Worm (Caenorhabditis elegans) whole organism, young adult: ENCODE data around the gene F19B10.13.

Source experiments
- B0019.2 ChIP-seq: fragments of 200-800 bp; sonication (Bioruptor generic); conservative IDR thresholded peaks from 2 replicates; pipeline ENCODE4 v1.3.6; 2022; ENCODE audit warnings: missing genetic modification reagents, missing genetic modification characterization, missing compliant biosample characterization
- C06A6.2 ChIP-seq: fragments of 200-800 bp; sonication (Bioruptor generic); conservative IDR thresholded peaks from 2 replicates; pipeline ENCODE4 v1.3.6; 2022; ENCODE audit warnings: missing genetic modification characterization, missing compliant biosample characterization
- F23B12.7 ChIP-seq: sonication (generic microtip); optimal IDR thresholded peaks from 2 replicates; lab custom pipeline; 2017; ENCODE audit warnings: missing genetic modification characterization, mild to moderate bottlenecking, missing compliant biosample characterization, antibody characterized with exemption, moderate library complexity; ENCODE audit not compliant: insufficient read depth
- K11D2.4 ChIP-seq: fragments of 200-800 bp; sonication (Bioruptor generic); IDR thresholded peaks from 2 replicates; pipeline ENCODE4 v1.3.6; 2022; ENCODE audit warnings: missing genetic modification reagents, missing genetic modification characterization, missing compliant biosample characterization
- K12H6.12 ChIP-seq: fragments of 200-800 bp; sonication (Bioruptor generic); optimal IDR thresholded peaks from 2 replicates; lab custom pipeline; 2018; ENCODE audit warnings: mild to moderate bottlenecking, missing genetic modification characterization, missing compliant biosample characterization
- Y79H2A.3 ChIP-seq: fragments of 200-800 bp; sonication (Bioruptor generic); conservative IDR thresholded peaks from 2 replicates; pipeline ENCODE4 v1.3.6; 2022; ENCODE audit warnings: missing genetic modification reagents, missing genetic modification characterization, missing compliant biosample characterization
- aptf-3 ChIP-seq: fragments of 200-800 bp; sonication (Bioruptor generic); IDR thresholded peaks from 2 replicates; pipeline ENCODE4 v1.3.6; 2022; ENCODE audit warnings: missing genetic modification characterization, missing compliant biosample characterization
- atf-7 ChIP-seq: sonication (generic microtip); optimal IDR thresholded peaks from 2 replicates; lab custom pipeline; 2017; ENCODE audit warnings: mild to moderate bottlenecking, missing genetic modification characterization, missing compliant biosample characterization
- attf-3 ChIP-seq: fragments of 200-800 bp; sonication (Bioruptor generic); conservative IDR thresholded peaks from 2 replicates; pipeline ENCODE4 v1.3.6; 2022; ENCODE audit warnings: missing genetic modification reagents, missing genetic modification characterization, missing compliant biosample characterization
- bed-1 ChIP-seq: fragments of 200-800 bp; sonication (Bioruptor generic); IDR thresholded peaks from 2 replicates; pipeline ENCODE4 v1.3.6; 2022; ENCODE audit warnings: missing genetic modification reagents, missing genetic modification characterization, missing compliant biosample characterization
- ccch-3 ChIP-seq: fragments of 200-800 bp; sonication (Bioruptor generic); optimal IDR thresholded peaks from 2 replicates; lab custom pipeline; 2018; ENCODE audit warnings: mild to moderate bottlenecking, missing genetic modification characterization, missing compliant biosample characterization
- ceh-100 ChIP-seq: fragments of 200-800 bp; sonication (Bioruptor generic); IDR thresholded peaks from 2 replicates; pipeline ENCODE4 v1.3.6; 2022; ENCODE audit warnings: missing genetic modification reagents, missing genetic modification characterization, missing compliant biosample characterization
- dpff-1 ChIP-seq: sonication (generic microtip); optimal IDR thresholded peaks from 2 replicates; lab custom pipeline; 2017; ENCODE audit warnings: mild to moderate bottlenecking, missing genetic modification characterization, missing compliant biosample characterization
- ekl-4 ChIP-seq: fragments of 200-800 bp; sonication (Bioruptor generic); IDR thresholded peaks from 2 replicates; pipeline ENCODE4 v1.3.6; 2022; ENCODE audit warnings: missing genetic modification reagents, missing genetic modification characterization, missing compliant biosample characterization
- hsf-1 ChIP-seq: fragments of 200-800 bp; sonication (Bioruptor generic); IDR thresholded peaks from 2 replicates; pipeline ENCODE4 v1.3.6; 2022; ENCODE audit warnings: missing genetic modification reagents, missing genetic modification characterization, missing compliant biosample characterization
- lag-1 ChIP-seq: fragments of 200-800 bp; sonication (Bioruptor generic); IDR thresholded peaks from 2 replicates; pipeline ENCODE4 v1.3.6; 2022; ENCODE audit warnings: missing genetic modification reagents, missing genetic modification characterization, missing compliant biosample characterization
- let-607 ChIP-seq, 2 experiments: fragments of 200-800 bp in 1 of 2; sonication (Bioruptor generic) in 1 of 2; sonication (generic microtip) in 1 of 2; optimal IDR thresholded peaks; 2 replicates each; lab custom pipeline; 2016 to 2018; ENCODE audit warnings: mild to moderate bottlenecking in 2 of 2, missing compliant biosample characterization in 2 of 2, missing genetic modification characterization in 2 of 2, moderate library complexity in 2 of 2, missing genotype in 1 of 2
- lin-26 ChIP-seq: fragments of 200-800 bp; sonication (Bioruptor generic); IDR thresholded peaks from 2 replicates; pipeline ENCODE4 v1.3.6; 2022; ENCODE audit warnings: missing genetic modification reagents, missing genetic modification characterization, missing compliant biosample characterization
- lin-40 ChIP-seq: sonication (generic microtip); optimal IDR thresholded peaks from 2 replicates; lab custom pipeline; 2016; ENCODE audit warnings: missing genetic modification characterization, mild to moderate bottlenecking, missing compliant biosample characterization, missing genotype, missing genetic modification reagents
- lsl-1 ChIP-seq: fragments of 200-800 bp; sonication (Bioruptor generic); optimal IDR thresholded peaks from 2 replicates; lab custom pipeline; 2018; ENCODE audit warnings: mild to moderate bottlenecking, missing genetic modification characterization, moderate library complexity, missing compliant biosample characterization
- mcd-1 ChIP-seq: fragments of 200-800 bp; sonication (Bioruptor generic); IDR thresholded peaks from 2 replicates; pipeline ENCODE4 v1.3.6; 2022; ENCODE audit warnings: missing genetic modification reagents, missing genetic modification characterization, missing compliant biosample characterization
- mel-28 ChIP-seq: sonication (generic microtip); optimal IDR thresholded peaks from 2 replicates; lab custom pipeline; 2016; ENCODE audit warnings: borderline replicate concordance, mild to moderate bottlenecking, missing genetic modification characterization, missing compliant biosample characterization
- nfya-1 ChIP-seq: sonication (generic microtip); optimal IDR thresholded peaks from 2 replicates; lab custom pipeline; 2017; ENCODE audit warnings: antibody characterized with exemption, missing compliant biosample characterization, missing genetic modification characterization, borderline replicate concordance; ENCODE audit not compliant: insufficient read depth
- nfya-2 ChIP-seq: fragments of 200-800 bp; sonication (Bioruptor generic); IDR thresholded peaks from 2 replicates; pipeline ENCODE4 v1.3.6; 2022; ENCODE audit warnings: missing genetic modification reagents, missing genetic modification characterization, missing compliant biosample characterization
- pha-4 ChIP-seq: fragments of 150-350 bp; sonication (generic microtip); optimal IDR thresholded peaks from 2 replicates; lab custom pipeline; 2014; ENCODE audit warnings: missing biosample characterization, missing genetic modification reagents, missing genetic modification characterization
- rec-8 ChIP-seq, 2 experiments: sonication (generic microtip); optimal IDR thresholded peaks; 2 replicates each; lab custom pipeline; 2016; ENCODE audit warnings: mild to moderate bottlenecking in 2 of 2, missing genetic modification characterization in 2 of 2, missing genetic modification reagents in 2 of 2, missing genotype in 2 of 2, missing biosample characterization in 1 of 2, missing compliant biosample characterization in 1 of 2, moderate library complexity in 1 of 2
- rpc-1 ChIP-seq, 2 experiments: fragments of 150-350 bp in 1 of 2; sonication (generic microtip) in 1 of 2; optimal IDR thresholded peaks; 2 replicates each; lab custom pipeline; 2014 to 2018; ENCODE audit warnings: missing biosample characterization in 1 of 2, missing genetic modification characterization in 1 of 2, missing genetic modification reagents in 1 of 2, missing genotype in 1 of 2
- sea-2 ChIP-seq: fragments of 200-800 bp; sonication (Bioruptor generic); IDR thresholded peaks from 2 replicates; pipeline ENCODE4 v1.3.6; 2022; ENCODE audit warnings: missing genetic modification characterization, missing compliant biosample characterization
- tbp1 ChIP-seq: fragments of 200-800 bp; sonication (Bioruptor generic); optimal IDR thresholded peaks from 2 replicates; lab custom pipeline; 2018; ENCODE audit warnings: mild to moderate bottlenecking, missing genetic modification characterization, missing compliant biosample characterization
- tbx-9 ChIP-seq: sonication (generic microtip); optimal IDR thresholded peaks from 2 replicates; lab custom pipeline; 2016; ENCODE audit warnings: borderline replicate concordance, missing genetic modification characterization, inconsistent platforms, missing compliant biosample characterization
- xnd-1 ChIP-seq: sonication (generic microtip); optimal IDR thresholded peaks from 2 replicates; lab custom pipeline; 2016; ENCODE audit warnings: missing genotype, missing genetic modification reagents, missing genetic modification characterization, missing compliant biosample characterization
- ztf-18 ChIP-seq: sonication (generic microtip); optimal IDR thresholded peaks from 2 replicates; lab custom pipeline; 2016; ENCODE audit warnings: missing genotype, mild to moderate bottlenecking, missing genetic modification characterization, missing compliant biosample characterization
- ztf-25 ChIP-seq: fragments of 200-800 bp; sonication (Bioruptor generic); IDR thresholded peaks from 2 replicates; pipeline ENCODE4 v1.3.6; 2022; ENCODE audit warnings: missing genetic modification reagents, missing genetic modification characterization, missing compliant biosample characterization
- ztf-26 ChIP-seq: sonication (generic microtip); optimal IDR thresholded peaks from 2 replicates; lab custom pipeline; 2017; ENCODE audit warnings: missing genetic modification characterization, missing compliant biosample characterization
- ztf-28 ChIP-seq: fragments of 200-800 bp; sonication (Bioruptor generic); IDR thresholded peaks from 2 replicates; pipeline ENCODE4 v1.3.6; 2022; ENCODE audit warnings: missing genetic modification reagents, missing genetic modification characterization, missing compliant biosample characterization

The F19B10.13 gene

ce11 chrII:3647111-3647510 lies 15.0 kb upstream of the F19B10.13 start, which contains the start of gene fbxb-33:
Gene fbxb-33, plus strand, starts transcription at chrII:3647411.
- no peak for TF ChIP-seq bed-1
- no peak for TF ChIP-seq aptf-3 (GFP tag; lab: Robert Waterston, UW)
- TF ChIP-seq let-607 (tag; optimal IDR thresholded peaks at IDR 0.05; lab: Kevin White, UChicago), result no peak

- TF ChIP-seq ccch-3 (GFP tag; lab: Kevin White, UChicago) (no peak), nfya-1 (tag; lab: Kevin White, UChicago) (no peak), ztf-26 (tag; lab: Kevin White, UChicago) (no peak)
Measured at ce11 chrII:3655378-3655777, 6.7 kb upstream of the F19B10.13 start, which contains the start of gene F19B10.5. Gene F19B10.5, plus strand, starts transcription at chrII:3655678.

ce11 chrII:3659776-3660175 lies 2.3 kb upstream of the F19B10.13 start, which contains the start of gene F19B10.4:
Gene F19B10.4, plus strand, starts transcription at chrII:3660076.
- TF ChIP-seq lag-1 (GFP tag; lab: Robert Waterston, UW), result no peak
- no peak for TF ChIP-seq mcd-1 (GFP tag; lab: Robert Waterston, UW)
- no peak for TF ChIP-seq ztf-25 (GFP tag; lab: Robert Waterston, UW)
- no peak for TF ChIP-seq ztf-28 (GFP tag; lab: Robert Waterston, UW)
- no peak for TF ChIP-seq ztf-18
- no peak for TF ChIP-seq lin-40 (tag; lab: Kevin White, UChicago)
- TF ChIP-seq pha-4 (tag; lab: Kevin White, UChicago), result no peak
- TF ChIP-seq B0019.2 (GFP tag; lab: Robert Waterston, UW), result no peak
- no peak for TF ChIP-seq F23B12.7 (tag; lab: Kevin White, UChicago)
- TF ChIP-seq rec-8 (tag; optimal IDR thresholded peaks at IDR 0.05; lab: Kevin White, UChicago), result no peak
- no peak for TF ChIP-seq tbp1
- TF ChIP-seq K11D2.4, result no peak
- no peak for TF ChIP-seq ceh-100 (GFP tag; lab: Robert Waterston, UW)
- TF ChIP-seq lin-26 (GFP tag; lab: Robert Waterston, UW), result no peak
- TF ChIP-seq lsl-1 (GFP tag; lab: Kevin White, UChicago), result no peak
- no peak for TF ChIP-seq tbx-9
- no peak for TF ChIP-seq atf-7
- TF ChIP-seq, all 124 proteins: peak for 0

ce11 chrII:3663796-3664195 lies 1.7 kb downstream of the F19B10.13 start, which contains the start of gene F19B10.6:
Gene F19B10.6, minus strand, starts transcription at chrII:3663896.
- no peak for TF ChIP-seq dpff-1 (tag; lab: Kevin White, UChicago)

- TF ChIP-seq sea-2 (GFP tag; lab: Robert Waterston, UW), result no peak
- TF ChIP-seq tbp1, result no peak
- TF ChIP-seq lin-40 (tag; lab: Kevin White, UChicago), result no peak
- no peak for TF ChIP-seq mel-28
- no peak for TF ChIP-seq Y79H2A.3 (GFP tag; lab: Robert Waterston, UW)
- TF ChIP-seq ekl-4 (GFP tag; lab: Robert Waterston, UW), result no peak
- no peak for TF ChIP-seq attf-3
- no peak for TF ChIP-seq nfya-2
- no peak for TF ChIP-seq nfya-1 (tag; lab: Kevin White, UChicago)
- TF ChIP-seq C06A6.2 (GFP tag; lab: Robert Waterston, UW), result no peak
- no peak for TF ChIP-seq xnd-1
- no peak for TF ChIP-seq ccch-3 (GFP tag; lab: Kevin White, UChicago)
- no peak for TF ChIP-seq K12H6.12 (tag; lab: Kevin White, UChicago)
- no peak for TF ChIP-seq rpc-1 (optimal IDR thresholded peaks at IDR 0.05; lab: Kevin White, UChicago)
- TF ChIP-seq rpc-1 (tag; optimal IDR thresholded peaks at IDR 0.05; lab: Kevin White, UChicago), result no peak
- no peak for TF ChIP-seq hsf-1 (GFP tag; lab: Robert Waterston, UW)
- no peak for TF ChIP-seq bed-1
Measured at ce11 chrII:3664470-3664869, 2.4 kb downstream of the F19B10.13 start, which contains the start of gene F19B10.3. Gene F19B10.3, plus strand, starts transcription at chrII:3664770.
